Fruit fly (Drosophila melanogaster): Measurements from ENCODE around the gene ppk.

The ppk gene

DNA sequence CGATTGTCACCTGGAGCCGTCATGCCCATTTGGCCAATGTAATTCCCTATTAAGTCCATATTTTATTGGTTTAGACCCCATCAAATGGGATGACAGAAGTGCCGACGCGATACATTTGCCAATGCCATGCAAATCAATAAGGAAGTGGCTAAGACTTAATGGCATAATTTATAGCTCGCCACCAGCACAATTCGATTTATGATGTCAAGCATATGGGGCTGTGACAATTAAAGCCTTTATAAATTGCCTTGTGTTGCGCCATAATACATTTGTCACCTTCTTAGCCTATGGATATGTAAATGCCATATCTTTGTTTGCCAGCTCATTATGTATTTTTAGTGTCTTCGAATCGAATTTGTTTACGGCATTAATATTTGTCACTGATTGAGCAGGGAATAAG is 7.7 kb downstream of the ppk start:
- TF ChIP-seq Clk (GFP tag; optimal IDR thresholded peaks at IDR 0.05) (no peak), CG33017 (tag; optimal IDR thresholded peaks at IDR 0.05) (no peak), CG7045 (GFP tag; optimal IDR thresholded peaks at IDR 0.05) (no peak), CG1620 (GFP tag; optimal IDR thresholded peaks at IDR 0.05) (no peak), Crg-1 (GFP tag; optimal IDR thresholded peaks at IDR 0.05) (no peak), toe (GFP tag; optimal IDR thresholded peaks at IDR 0.05) (no peak), CG12768 (GFP tag; optimal IDR thresholded peaks at IDR 0.05) (no peak), Mnt (GFP tag; optimal IDR thresholded peaks at IDR 0.05) (no peak), ovo (GFP tag; optimal IDR thresholded peaks at IDR 0.05) (no peak), CG7101 (tag; optimal IDR thresholded peaks at IDR 0.05) (no peak), cic (GFP tag; optimal IDR thresholded peaks at IDR 0.05) (no peak), CG5204 (GFP tag; optimal IDR thresholded peaks at IDR 0.05) (no peak), pad (GFP tag; optimal IDR thresholded peaks at IDR 0.05) (no peak), kay (GFP tag; ENCODE audit: borderline replicate concordance) (no peak), tj (GFP tag; optimal IDR thresholded peaks at IDR 0.05) (no peak), Hr96 (GFP tag; optimal IDR thresholded peaks at IDR 0.05) (no peak), cnc (optimal IDR thresholded peaks at IDR 0.05) (no peak), CG11617 (GFP tag; optimal IDR thresholded peaks at IDR 0.05) (no peak)

DNA sequence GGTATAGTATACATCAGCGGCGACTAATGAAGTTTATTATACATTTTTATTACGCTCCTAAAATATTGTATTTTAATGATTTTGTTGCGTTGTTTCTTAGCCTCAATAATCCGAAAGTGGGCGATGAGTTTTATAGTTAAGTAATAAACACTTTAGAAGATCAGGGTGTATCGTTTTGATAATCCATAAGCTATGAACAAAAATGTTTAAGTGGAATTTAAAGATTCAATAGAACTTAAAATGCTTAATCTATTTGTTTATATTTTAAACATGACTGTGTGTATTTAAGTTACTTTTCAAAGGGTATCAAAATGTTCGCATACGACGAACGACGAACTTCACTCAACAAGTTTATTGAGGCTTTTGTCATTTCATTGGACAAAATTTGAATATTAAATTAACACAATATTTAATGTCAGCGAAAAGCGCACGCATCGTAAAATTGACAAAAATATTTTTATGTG is 8.7 kb downstream of the ppk start:
- TF ChIP-seq kay (GFP tag; ENCODE audit: borderline replicate concordance) (no peak), CG7045 (GFP tag; optimal IDR thresholded peaks at IDR 0.05) (no peak), CG14711 (tag; optimal IDR thresholded peaks at IDR 0.05) (no peak), CG5204 (GFP tag; optimal IDR thresholded peaks at IDR 0.05) (no peak), Mnt (GFP tag; optimal IDR thresholded peaks at IDR 0.05) (no peak), toe (GFP tag; optimal IDR thresholded peaks at IDR 0.05) (no peak)

DNA sequence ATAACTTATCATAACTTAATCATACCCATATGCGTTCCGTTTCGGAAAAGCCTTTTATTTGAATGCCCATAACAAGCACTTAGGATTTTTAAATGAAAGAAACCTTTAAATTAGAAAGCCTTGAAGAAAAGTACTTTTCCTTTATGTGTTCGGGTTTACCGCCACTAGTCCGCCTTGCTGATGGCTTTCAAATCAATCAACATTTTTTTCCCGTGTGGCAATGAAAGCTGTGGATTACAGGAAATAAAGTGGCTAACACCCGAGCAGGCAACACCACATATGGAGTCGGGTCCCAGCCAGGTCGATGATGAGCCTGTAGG is 10.2 kb downstream of the ppk start:
- TF ChIP-seq Mnt (GFP tag; optimal IDR thresholded peaks at IDR 0.05) (no peak), Clk (GFP tag; optimal IDR thresholded peaks at IDR 0.05) (no peak), CG14711 (tag; optimal IDR thresholded peaks at IDR 0.05) (no peak), CG12768 (GFP tag; optimal IDR thresholded peaks at IDR 0.05) (no peak), cic (GFP tag; optimal IDR thresholded peaks at IDR 0.05) (no peak), CG7101 (tag; optimal IDR thresholded peaks at IDR 0.05) (no peak), CG7045 (GFP tag; optimal IDR thresholded peaks at IDR 0.05) (no peak), kay (GFP tag; ENCODE audit: borderline replicate concordance) (no peak), CG5204 (GFP tag; optimal IDR thresholded peaks at IDR 0.05) (no peak), CG33017 (tag; optimal IDR thresholded peaks at IDR 0.05) (no peak), tj (GFP tag; optimal IDR thresholded peaks at IDR 0.05) (no peak), pad (GFP tag; optimal IDR thresholded peaks at IDR 0.05) (no peak), CG1620 (GFP tag; optimal IDR thresholded peaks at IDR 0.05) (no peak), Crg-1 (GFP tag; optimal IDR thresholded peaks at IDR 0.05) (no peak), ovo (GFP tag; optimal IDR thresholded peaks at IDR 0.05) (no peak), bab1 (GFP tag; optimal IDR thresholded peaks at IDR 0.05) (no peak), toe (GFP tag; optimal IDR thresholded peaks at IDR 0.05) (no peak)

DNA sequence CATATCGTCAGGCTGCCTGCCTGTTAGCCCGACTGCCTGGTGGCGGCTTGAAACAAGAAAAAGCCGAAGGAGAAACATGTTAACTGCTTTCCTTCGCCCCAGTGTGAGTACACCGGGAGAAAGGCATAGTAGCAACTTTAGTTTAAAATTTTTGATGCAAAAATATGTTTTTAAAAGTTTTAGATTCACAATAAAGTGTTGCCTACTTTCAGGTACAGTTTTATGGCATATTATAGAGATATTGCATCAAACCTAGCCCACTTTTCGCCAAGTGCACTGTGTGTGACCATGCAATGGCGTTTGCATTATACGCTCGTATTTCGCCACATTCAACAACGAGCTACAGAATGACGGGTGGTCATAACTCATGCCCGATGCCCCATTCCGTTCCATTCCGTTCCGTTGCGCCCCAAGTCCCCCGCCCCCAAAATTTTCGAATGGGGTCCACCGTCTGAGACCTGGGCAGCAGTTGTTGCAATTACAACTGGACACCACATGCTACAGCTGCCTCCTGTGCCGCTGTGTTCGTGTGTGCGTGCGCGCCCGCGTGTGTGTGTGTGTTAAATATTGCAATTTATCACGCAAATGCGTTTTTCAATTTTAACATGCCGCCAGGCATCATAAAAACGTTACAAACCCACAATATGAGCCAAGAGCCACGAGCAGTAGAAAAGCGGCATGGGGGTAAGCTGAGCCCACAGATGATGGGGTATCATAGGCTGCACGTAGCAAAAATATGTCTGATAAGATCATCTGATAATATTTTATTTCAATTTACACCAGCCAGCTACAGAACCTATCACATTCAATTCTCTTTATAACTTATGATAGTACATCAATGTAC is 10.8 kb downstream of the ppk start:
- no peak for TF ChIP-seq cnc (optimal IDR thresholded peaks at IDR 0.05)
- TF ChIP-seq CG11617 (GFP tag; optimal IDR thresholded peaks at IDR 0.05): no peak
- TF ChIP-seq Hr96 (GFP tag; optimal IDR thresholded peaks at IDR 0.05): no peak
- TF ChIP-seq cic (GFP tag; optimal IDR thresholded peaks at IDR 0.05): no peak
- TF ChIP-seq CG7045 (GFP tag; optimal IDR thresholded peaks at IDR 0.05): no peak
- no peak for TF ChIP-seq tj (GFP tag; optimal IDR thresholded peaks at IDR 0.05)
- no peak for TF ChIP-seq ovo (GFP tag; optimal IDR thresholded peaks at IDR 0.05)
- no peak for TF ChIP-seq Clk (GFP tag; optimal IDR thresholded peaks at IDR 0.05)
- TF ChIP-seq CG1620 (GFP tag; optimal IDR thresholded peaks at IDR 0.05): no peak
- no peak for TF ChIP-seq CG7101 (tag; optimal IDR thresholded peaks at IDR 0.05)
- TF ChIP-seq CG14711 (tag; optimal IDR thresholded peaks at IDR 0.05): no peak
- no peak for TF ChIP-seq bab1 (GFP tag; optimal IDR thresholded peaks at IDR 0.05)
- no peak for TF ChIP-seq Crg-1 (GFP tag; optimal IDR thresholded peaks at IDR 0.05)
- TF ChIP-seq CG12768 (GFP tag; optimal IDR thresholded peaks at IDR 0.05): no peak
- TF ChIP-seq kay (GFP tag; ENCODE audit: borderline replicate concordance): no peak

DNA sequence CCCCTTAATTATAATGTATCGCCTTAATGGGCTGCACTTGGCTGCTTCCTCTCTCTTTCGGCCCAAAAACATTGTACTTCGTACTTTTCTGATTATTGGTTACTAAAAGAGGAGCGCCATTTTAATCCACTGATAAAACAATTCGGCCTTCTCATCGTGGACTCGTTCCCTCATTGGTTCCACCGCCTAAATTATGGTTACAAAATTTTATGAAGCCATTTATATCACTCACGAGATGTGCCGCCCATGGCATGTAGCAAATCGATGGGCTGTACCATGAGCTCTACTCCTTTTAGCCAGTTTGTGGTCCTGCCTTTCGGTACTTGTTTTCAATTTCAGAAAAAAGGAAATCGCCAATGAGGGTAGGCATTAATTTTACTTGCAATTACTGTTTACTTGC is 12.1 kb downstream of the ppk start:
- TF ChIP-seq CG33017 (tag; optimal IDR thresholded peaks at IDR 0.05): no peak
- no peak for TF ChIP-seq CG14711 (tag; optimal IDR thresholded peaks at IDR 0.05)
- no peak for TF ChIP-seq tj (GFP tag; optimal IDR thresholded peaks at IDR 0.05)
- TF ChIP-seq CG7045 (GFP tag; optimal IDR thresholded peaks at IDR 0.05): no peak
- no peak for TF ChIP-seq CG11617 (GFP tag; optimal IDR thresholded peaks at IDR 0.05)
- no peak for TF ChIP-seq pad (GFP tag; optimal IDR thresholded peaks at IDR 0.05)
- no peak for TF ChIP-seq ovo (GFP tag; optimal IDR thresholded peaks at IDR 0.05)
- no peak for TF ChIP-seq Mnt (GFP tag; optimal IDR thresholded peaks at IDR 0.05)
- no peak for TF ChIP-seq CG5204 (GFP tag; optimal IDR thresholded peaks at IDR 0.05)
- TF ChIP-seq cnc (optimal IDR thresholded peaks at IDR 0.05): no peak
- no peak for TF ChIP-seq cic (GFP tag; optimal IDR thresholded peaks at IDR 0.05)
- no peak for TF ChIP-seq kay (GFP tag; ENCODE audit: borderline replicate concordance)
- TF ChIP-seq bab1 (GFP tag; optimal IDR thresholded peaks at IDR 0.05): no peak
- TF ChIP-seq CG12768 (GFP tag; optimal IDR thresholded peaks at IDR 0.05): no peak
- TF ChIP-seq CG1620 (GFP tag; optimal IDR thresholded peaks at IDR 0.05): no peak
- TF ChIP-seq toe (GFP tag; optimal IDR thresholded peaks at IDR 0.05): no peak

DNA sequence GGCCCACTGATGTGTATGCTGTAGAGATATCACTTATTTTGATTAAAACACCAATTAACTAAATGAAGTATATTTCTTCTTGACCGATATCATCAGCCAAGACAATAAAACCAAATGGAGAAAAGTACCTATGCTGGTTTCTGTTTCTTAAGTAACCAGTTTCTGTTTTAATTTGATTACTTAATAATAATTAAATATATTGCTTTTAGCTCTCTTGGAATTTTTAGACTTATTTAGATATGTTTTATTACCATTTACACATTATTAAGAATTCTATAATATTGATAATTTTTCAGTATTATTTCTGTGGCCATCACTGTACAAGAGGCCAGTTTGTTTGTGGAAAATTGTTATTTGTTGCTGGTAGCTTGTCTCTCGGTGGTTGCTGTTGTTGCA is 13.7 kb downstream of the ppk start:
- TF ChIP-seq CG5204 (GFP tag; optimal IDR thresholded peaks at IDR 0.05): no peak
- TF ChIP-seq Hr96 (GFP tag; optimal IDR thresholded peaks at IDR 0.05): no peak
- TF ChIP-seq CG1620 (GFP tag; optimal IDR thresholded peaks at IDR 0.05): no peak
- TF ChIP-seq pad (GFP tag; optimal IDR thresholded peaks at IDR 0.05): no peak
- TF ChIP-seq ovo (GFP tag; optimal IDR thresholded peaks at IDR 0.05): no peak
- no peak for TF ChIP-seq Crg-1 (GFP tag; optimal IDR thresholded peaks at IDR 0.05)
- TF ChIP-seq Mnt (GFP tag; optimal IDR thresholded peaks at IDR 0.05): no peak
- no peak for TF ChIP-seq tj (GFP tag; optimal IDR thresholded peaks at IDR 0.05)
- no peak for TF ChIP-seq cic (GFP tag; optimal IDR thresholded peaks at IDR 0.05)
- no peak for TF ChIP-seq Clk (GFP tag; optimal IDR thresholded peaks at IDR 0.05)
- no peak for TF ChIP-seq toe (GFP tag; optimal IDR thresholded peaks at IDR 0.05)
- TF ChIP-seq kay (GFP tag; ENCODE audit: borderline replicate concordance): no peak
- no peak for TF ChIP-seq CG12768 (GFP tag; optimal IDR thresholded peaks at IDR 0.05)
- no peak for TF ChIP-seq CG14711 (tag; optimal IDR thresholded peaks at IDR 0.05)
- TF ChIP-seq bab1 (GFP tag; optimal IDR thresholded peaks at IDR 0.05): no peak
- no peak for TF ChIP-seq CG7045 (GFP tag; optimal IDR thresholded peaks at IDR 0.05)
- no peak for TF ChIP-seq CG11617 (GFP tag; optimal IDR thresholded peaks at IDR 0.05)
